Worm (Caenorhabditis elegans) whole organism, L4/young adult: ENCODE data around the gene slc-17.4.

Experiments used
- W03F9.2 ChIP-seq: fragments of 150-350 bp; optimal IDR thresholded peaks from 2 replicates; lab custom pipeline; 2014; ENCODE audit warnings: missing biosample characterization, missing genetic modification characterization
- dao-5 ChIP-seq: sonication (generic microtip); optimal IDR thresholded peaks from 2 replicates; lab custom pipeline; 2016; ENCODE audit warnings: missing genotype, missing genetic modification characterization, moderate library complexity, missing compliant biosample characterization
- him-1 ChIP-seq: sonication (generic microtip); optimal IDR thresholded peaks from 2 replicates; lab custom pipeline; 2016; ENCODE audit warnings: missing genotype, missing genetic modification reagents, missing genetic modification characterization, missing compliant biosample characterization

DNA sequence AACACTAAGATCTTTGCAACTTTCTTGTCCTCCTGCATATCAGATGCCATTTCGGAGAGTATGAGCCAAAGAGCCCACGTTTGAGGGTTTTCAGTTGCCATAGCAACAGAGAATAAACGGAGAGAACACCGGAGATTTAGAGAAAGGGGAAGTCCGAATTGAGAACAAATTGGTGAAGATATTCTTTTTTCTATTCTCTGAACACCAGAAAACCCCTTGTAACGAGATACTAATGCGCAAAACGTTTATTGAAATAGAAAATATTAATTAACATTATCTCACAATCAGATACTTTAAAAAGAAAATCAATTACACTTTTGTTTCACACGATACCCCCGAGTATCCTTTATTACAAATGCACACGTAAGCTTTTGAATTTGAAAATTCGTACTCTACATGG lies 10.4 kb upstream of the slc-17.4 start, which contains the start of gene ifta-2:
- TF ChIP-seq dao-5 (tag; lab: Kevin White, UChicago): no peak
- TF ChIP-seq W03F9.2 (tag; lab: Kevin White, UChicago): no peak
- no peak for TF ChIP-seq him-1 (tag; lab: Kevin White, UChicago)
